Fruit fly (Drosophila melanogaster) whole organism, pupa: ENCODE data around the gene CG12617.
A peak's percentile ranks its signal among the peaks of the same experiment; 100 is the strongest.

ENCODE experiments used
- CG10348 ChIP-seq: fragments of 200-800 bp; sonication (Bioruptor generic); IDR thresholded peaks from 2 replicates; pipeline ENCODE4 v1.3.6; 2022; ENCODE audit warnings: missing biosample characterization, missing genetic modification characterization
- CG12605 ChIP-seq: fragments of 200-800 bp; sonication (Bioruptor generic); IDR thresholded peaks from 2 replicates; pipeline ENCODE4 v1.3.6; 2022; ENCODE audit warnings: missing biosample characterization, missing genetic modification characterization
- CG13204 ChIP-seq: fragments of 200-800 bp; sonication (Bioruptor generic); optimal IDR thresholded peaks from 2 replicates; lab custom pipeline; 2018; ENCODE audit warnings: missing biosample characterization, mild to moderate bottlenecking, missing genetic modification characterization, moderate library complexity
- CG14655 ChIP-seq: fragments of 200-800 bp; sonication (Bioruptor generic); optimal IDR thresholded peaks from 3 replicates; lab custom pipeline; 2017; ENCODE audit warnings: mild to moderate bottlenecking, missing biosample characterization, missing genetic modification reagents, missing genetic modification characterization
- CG15710 ChIP-seq: fragments of 200-800 bp; sonication (Bioruptor generic); optimal IDR thresholded peaks from 2 replicates; lab custom pipeline; 2018; ENCODE audit warnings: missing biosample characterization, mild to moderate bottlenecking, missing genetic modification characterization, moderate library complexity
- CG17806 ChIP-seq: fragments of 200-800 bp; sonication (Bioruptor generic); optimal IDR thresholded peaks from 2 replicates; lab custom pipeline; 2018; ENCODE audit warnings: missing biosample characterization, mild to moderate bottlenecking, missing genetic modification characterization, moderate library complexity
- CG32121 ChIP-seq: fragments of 200-800 bp; sonication (Bioruptor generic); IDR thresholded peaks from 2 replicates; pipeline ENCODE4 v1.3.6; 2022; ENCODE audit warnings: missing biosample characterization, missing genetic modification characterization
- CG34367 ChIP-seq: fragments of 200-800 bp; sonication (Bioruptor generic); optimal IDR thresholded peaks from 2 replicates; lab custom pipeline; 2018; ENCODE audit warnings: missing biosample characterization, mild to moderate bottlenecking, missing genetic modification characterization
- CG4496 ChIP-seq: fragments of 200-800 bp; sonication (Bioruptor generic); IDR thresholded peaks from 3 replicates; pipeline ENCODE4 v1.3.6; 2022; ENCODE audit warnings: missing biosample characterization, missing genetic modification characterization
- CG8159 ChIP-seq: fragments of 200-800 bp; sonication (Bioruptor generic); optimal IDR thresholded peaks from 3 replicates; lab custom pipeline; 2018; ENCODE audit warnings: missing biosample characterization, mild to moderate bottlenecking, missing genetic modification characterization, moderate library complexity
- CG8301 ChIP-seq: fragments of 200-800 bp; sonication (Bioruptor generic); optimal IDR thresholded peaks from 2 replicates; lab custom pipeline; 2018; ENCODE audit warnings: missing biosample characterization, mild to moderate bottlenecking, missing genetic modification characterization
- CG9948 ChIP-seq: fragments of 200-800 bp; sonication (Bioruptor generic); optimal IDR thresholded peaks from 2 replicates; lab custom pipeline; 2018; ENCODE audit warnings: missing biosample characterization, mild to moderate bottlenecking, missing genetic modification characterization, moderate library complexity
- D1 ChIP-seq: fragments of 200-800 bp; sonication (Bioruptor generic); optimal IDR thresholded peaks from 2 replicates; lab custom pipeline; 2018; ENCODE audit warnings: missing biosample characterization, mild to moderate bottlenecking, missing genetic modification characterization, moderate library complexity
- EcR ChIP-seq: fragments of 200-800 bp; sonication (Bioruptor generic); optimal IDR thresholded peaks from 3 replicates; lab custom pipeline; 2019; ENCODE audit warnings: missing biosample characterization, missing genetic modification characterization, mild to moderate bottlenecking, moderate library complexity, missing genetic modification reagents
- Ets98B ChIP-seq: fragments of 200-800 bp; sonication (Bioruptor generic); IDR thresholded peaks from 2 replicates; pipeline ENCODE4 v1.3.6; 2022; ENCODE audit warnings: missing biosample characterization, missing genetic modification characterization
- Pif1A ChIP-seq: fragments of 200-800 bp; sonication (Bioruptor generic); optimal IDR thresholded peaks from 3 replicates; lab custom pipeline; 2016; ENCODE audit warnings: missing biosample characterization, missing genetic modification characterization
- Pif1B ChIP-seq: fragments of 200-800 bp; sonication (Bioruptor generic); optimal IDR thresholded peaks from 3 replicates; lab custom pipeline; 2016; ENCODE audit warnings: missing biosample characterization, missing genetic modification characterization
- Snoo ChIP-seq: fragments of 200-800 bp; sonication (Bioruptor generic); optimal IDR thresholded peaks from 3 replicates; lab custom pipeline; 2017; ENCODE audit warnings: missing biosample characterization, mild to moderate bottlenecking, missing genetic modification characterization, inconsistent platforms
- fd96Ca ChIP-seq: fragments of 200-800 bp; sonication (Bioruptor generic); IDR thresholded peaks from 3 replicates; pipeline ENCODE4 v1.3.6; 2022; ENCODE audit warnings: missing biosample characterization, missing genetic modification characterization
- gl ChIP-seq: fragments of 200-800 bp; sonication (Bioruptor generic); optimal IDR thresholded peaks from 2 replicates; lab custom pipeline; 2018; ENCODE audit warnings: missing biosample characterization, mild to moderate bottlenecking, missing genetic modification characterization
- rn ChIP-seq: fragments of 200-800 bp; sonication (Bioruptor generic); IDR thresholded peaks from 2 replicates; pipeline ENCODE4 v1.3.6; 2022; ENCODE audit warnings: missing biosample characterization, missing genetic modification characterization

CG12617 gene

dm6 chr2L:20287189-20287588 is 7.3 kb upstream of the CG12617 start:
- peak; percentile 40 for TF ChIP-seq CG13204
- no peak for TF ChIP-seq fd96Ca (GFP tag; lab: Robert Waterston, UW)
- TF ChIP-seq Snoo, result peak; percentile 77
- peak; percentile 4 for TF ChIP-seq CG8301 (tag; lab: Kevin White, UChicago)
- peak; percentile 78 for TF ChIP-seq CG4496 (GFP tag; lab: Robert Waterston, UW)
- no peak for TF ChIP-seq Pif1B (GFP tag; lab: Kevin White, UChicago)
- TF ChIP-seq CG8159 (tag; lab: Kevin White, UChicago), result no peak
- TF ChIP-seq gl (tag; lab: Kevin White, UChicago), result no peak
- peak; percentile 53; the same call in 1 of the 2 replicates for TF ChIP-seq CG32121 (GFP tag; lab: Robert Waterston, UW)
- TF ChIP-seq D1 (tag; lab: Kevin White, UChicago), result no peak
- TF ChIP-seq CG34367 (tag; lab: Kevin White, UChicago), result peak; percentile 67
- TF ChIP-seq Ets98B, result no peak; the same call in 1 of the 2 replicates
- TF ChIP-seq CG12605 (GFP tag; lab: Robert Waterston, UW), result no peak
- no peak for TF ChIP-seq CG10348
- TF ChIP-seq CG14655 (GFP tag; lab: Kevin White, UChicago), result no peak
- TF ChIP-seq CG9948, result no peak
- TF ChIP-seq EcR, result no peak
- TF ChIP-seq Pif1A (GFP tag; lab: Kevin White, UChicago), result peak; percentile 28
- TF ChIP-seq CG15710 (tag; lab: Kevin White, UChicago), result peak; percentile 30
- TF ChIP-seq rn, result no peak
- no peak for TF ChIP-seq CG17806 (tag; lab: Kevin White, UChicago)

dm6 chr2L:20290665-20291064 is 3.8 kb upstream of the CG12617 start:
- TF ChIP-seq CG14655 (GFP tag; lab: Kevin White, UChicago), result no peak
- TF ChIP-seq CG8301 (tag; lab: Kevin White, UChicago), result no peak
- no peak for TF ChIP-seq Ets98B
- TF ChIP-seq Snoo, result no peak
- no peak for TF ChIP-seq CG13204
- TF ChIP-seq CG12605 (GFP tag; lab: Robert Waterston, UW), result no peak
- no peak for TF ChIP-seq EcR
- no peak for TF ChIP-seq CG34367 (tag; lab: Kevin White, UChicago)

- TF ChIP-seq CG9948, result no peak
- TF ChIP-seq D1 (tag; lab: Kevin White, UChicago), result peak; percentile 64
Measured at dm6 chr2L:20293940-20294339, 553 bp upstream of the CG12617 start.

- TF ChIP-seq CG4496 (GFP tag; lab: Robert Waterston, UW) (0 out of 3 replicates have a peak, but pooled peaks have one; percentile 52), D1 (tag; lab: Kevin White, UChicago) (no peak), CG9948 (peak; percentile 19), CG14655 (GFP tag; lab: Kevin White, UChicago) (peak; percentile 32), Pif1A (GFP tag; lab: Kevin White, UChicago) (peak; percentile 19), Ets98B (peak; percentile 66), rn (no peak), fd96Ca (GFP tag; lab: Robert Waterston, UW) (peak; percentile 66; the same call in 2 of the 3 replicates), CG17806 (tag; lab: Kevin White, UChicago) (no peak), CG32121 (GFP tag; lab: Robert Waterston, UW) (peak; percentile 17; the same call in 1 of the 2 replicates), CG8301 (tag; lab: Kevin White, UChicago) (peak; percentile 19), Pif1B (GFP tag; lab: Kevin White, UChicago) (peak; percentile 51)
- TF ChIP-seq, all 21 proteins: peak for 9
Measured at dm6 chr2L:20295860-20296259, 1.4 kb downstream of the CG12617 start.

- no peak for TF ChIP-seq fd96Ca (GFP tag; lab: Robert Waterston, UW)
- peak; percentile 25 for TF ChIP-seq Snoo
Measured at dm6 chr2L:20296946-20297345, 2.5 kb downstream of the CG12617 start.

- TF ChIP-seq Ets98B (peak; percentile 32; the same call in 1 of the 2 replicates), CG4496 (GFP tag; lab: Robert Waterston, UW) (no peak), CG13204 (peak; percentile 49), CG12605 (GFP tag; lab: Robert Waterston, UW) (peak; percentile 43; the same call in 1 of the 2 replicates), CG32121 (GFP tag; lab: Robert Waterston, UW) (peak; percentile 16; the same call in 1 of the 2 replicates), CG15710 (tag; lab: Kevin White, UChicago) (no peak), CG8301 (tag; lab: Kevin White, UChicago) (no peak), CG14655 (GFP tag; lab: Kevin White, UChicago) (no peak), EcR (peak; percentile 14), Pif1A (GFP tag; lab: Kevin White, UChicago) (no peak), Snoo (peak; percentile 34), CG8159 (tag; lab: Kevin White, UChicago) (no peak), CG34367 (tag; lab: Kevin White, UChicago) (no peak), Pif1B (GFP tag; lab: Kevin White, UChicago) (peak; percentile 41), CG17806 (tag; lab: Kevin White, UChicago) (no peak), rn (no peak)
Measured at dm6 chr2L:20310751-20311387, 16.4 kb downstream of the CG12617 start, which contains the start of gene spir. spir (plus strand) TSS chr2L:20311219.
